Worm (Caenorhabditis elegans) whole organism, L4 larva: Measurements from ENCODE around the gene Y44A6D.7.
A peak's percentile ranks its signal among the peaks of the same experiment; 100 is the strongest.

Experiments used
- D1046.2 ChIP-seq: fragments of 200-800 bp; sonication (Bioruptor generic); IDR thresholded peaks from 2 replicates; pipeline ENCODE4 v1.3.6; 2022; ENCODE audit warnings: missing genetic modification characterization, missing compliant biosample characterization
- F10B5.3 ChIP-seq: sonication (generic microtip); optimal IDR thresholded peaks from 2 replicates; lab custom pipeline; 2016; ENCODE audit warnings: mild to moderate bottlenecking, missing genetic modification characterization, missing compliant biosample characterization
- F44E2.7 ChIP-seq: fragments of 200-800 bp; sonication (Bioruptor generic); IDR thresholded peaks from 2 replicates; pipeline ENCODE4 v2.1.2; 2022; ENCODE audit warnings: missing genetic modification characterization, missing compliant biosample characterization
- Y5F2A.4 ChIP-seq: fragments of 200-800 bp; sonication (Bioruptor generic); optimal IDR thresholded peaks from 2 replicates; lab custom pipeline; 2018; ENCODE audit warnings: mild to moderate bottlenecking, missing genetic modification characterization, missing compliant biosample characterization
- aha-1 ChIP-seq: fragments of 150-350 bp; peaks from one replicate; lab custom pipeline; 2014; ENCODE audit warnings: missing biosample characterization, missing genetic modification characterization
- arid-1 ChIP-seq: fragments of 200-800 bp; sonication (Bioruptor generic); conservative IDR thresholded peaks from 2 replicates; pipeline ENCODE4 v1.3.6; 2022; ENCODE audit warnings: missing genetic modification reagents, missing genetic modification characterization, missing compliant biosample characterization
- ceh-20 ChIP-seq: fragments of 200-800 bp; sonication (Bioruptor generic); IDR thresholded peaks from 2 replicates; pipeline ENCODE4 v1.3.6; 2022; ENCODE audit warnings: missing genetic modification reagents, missing genetic modification characterization, missing compliant biosample characterization
- ceh-28 ChIP-seq: fragments of 150-350 bp; optimal IDR thresholded peaks from 2 replicates; lab custom pipeline; 2014; ENCODE audit warnings: missing biosample characterization, missing genetic modification reagents, missing genetic modification characterization
- ceh-32 ChIP-seq: sonication (generic microtip); optimal IDR thresholded peaks from 2 replicates; lab custom pipeline; 2016; ENCODE audit warnings: mild to moderate bottlenecking, missing genetic modification characterization, missing compliant biosample characterization; ENCODE audit not compliant: poor library complexity
- ceh-44 ChIP-seq: fragments of 200-800 bp; sonication (Bioruptor generic); IDR thresholded peaks from 2 replicates; pipeline ENCODE4 v1.3.6; 2022; ENCODE audit warnings: missing genetic modification reagents, missing genetic modification characterization, missing compliant biosample characterization
- ceh-62 ChIP-seq: sonication (generic microtip); optimal IDR thresholded peaks from 2 replicates; lab custom pipeline; 2017; ENCODE audit warnings: missing biosample characterization, missing genetic modification characterization
- ctbp-1 ChIP-seq: fragments of 200-800 bp; sonication (Bioruptor generic); IDR thresholded peaks from 2 replicates; pipeline ENCODE4 v1.3.6; 2022; ENCODE audit warnings: missing genetic modification reagents, missing genetic modification characterization, missing compliant biosample characterization
- daf-19 ChIP-seq: fragments of 200-800 bp; sonication (Bioruptor generic); conservative IDR thresholded peaks from 2 replicates; pipeline ENCODE4 v1.3.6; 2022; ENCODE audit warnings: missing genetic modification characterization, missing compliant biosample characterization
- dmd-8 ChIP-seq: fragments of 200-800 bp; sonication (Bioruptor generic); IDR thresholded peaks from 2 replicates; pipeline ENCODE4 v1.3.6; 2022; ENCODE audit warnings: missing genetic modification characterization, missing compliant biosample characterization
- dpl-1 ChIP-seq: fragments of 150-350 bp; optimal IDR thresholded peaks from 2 replicates; lab custom pipeline; 2014; ENCODE audit warnings: missing biosample characterization, missing genetic modification reagents, missing genetic modification characterization
- egl-27 ChIP-seq: sonication (generic microtip); optimal IDR thresholded peaks from 3 replicates; lab custom pipeline; 2017; ENCODE audit warnings: missing biosample characterization, missing genetic modification reagents, missing genetic modification characterization
- gei-8 ChIP-seq: fragments of 200-800 bp; sonication (Bioruptor generic); optimal IDR thresholded peaks from 2 replicates; lab custom pipeline; 2018; ENCODE audit warnings: mild to moderate bottlenecking, missing genetic modification characterization, missing compliant biosample characterization
- hif-1 ChIP-seq, 2 experiments: sonication (generic microtip); optimal IDR thresholded peaks; 2 replicates each; lab custom pipeline; 2016 to 2017; ENCODE audit warnings: missing compliant biosample characterization in 2 of 2, missing genetic modification characterization in 2 of 2, missing genetic modification reagents in 2 of 2, missing genotype in 2 of 2, mild to moderate bottlenecking in 1 of 2
- hlh-30 ChIP-seq: sonication (generic microtip); optimal IDR thresholded peaks from 2 replicates; lab custom pipeline; 2017; ENCODE audit warnings: antibody characterized with exemption, mild to moderate bottlenecking, missing genetic modification characterization, missing compliant biosample characterization; ENCODE audit not compliant: insufficient read depth
- jun-1 ChIP-seq: fragments of 150-350 bp; optimal IDR thresholded peaks from 2 replicates; lab custom pipeline; 2014; ENCODE audit warnings: missing biosample characterization, missing genetic modification reagents, missing genetic modification characterization
- lin-15B ChIP-seq: fragments of 150-350 bp; sonication (generic microtip); optimal IDR thresholded peaks from 3 replicates; lab custom pipeline; 2014; ENCODE audit warnings: missing biosample characterization, missing genetic modification characterization
- lin-29 ChIP-seq: fragments of 200-800 bp; sonication (Bioruptor generic); IDR thresholded peaks from 2 replicates; pipeline ENCODE4 v1.3.6; 2022; ENCODE audit warnings: missing genetic modification reagents, missing genetic modification characterization, missing compliant biosample characterization
- lir-3 ChIP-seq: sonication (generic microtip); optimal IDR thresholded peaks from 2 replicates; lab custom pipeline; 2016; ENCODE audit warnings: mild to moderate bottlenecking, missing genetic modification characterization, missing compliant biosample characterization
- lsy-2 ChIP-seq, 2 experiments: fragments of 150-350 bp in 1 of 2; sonication (generic microtip) in 1 of 2; optimal IDR thresholded peaks; 2 replicates each; lab custom pipeline; 2014 to 2017; ENCODE audit warnings: missing biosample characterization in 2 of 2, missing genetic modification characterization in 2 of 2
- mdl-1 ChIP-seq, 2 experiments: fragments of 150-350 bp in 1 of 2; sonication (generic microtip) in 1 of 2; optimal IDR thresholded peaks; 2 replicates each; lab custom pipeline; 2014 to 2017; ENCODE audit warnings: missing biosample characterization in 2 of 2, missing genetic modification characterization in 2 of 2
- mdt-29 ChIP-seq: fragments of 200-800 bp; sonication (Bioruptor generic); IDR thresholded peaks from 2 replicates; pipeline ENCODE4 v1.3.6; 2022; ENCODE audit warnings: missing genetic modification reagents, missing genetic modification characterization, missing compliant biosample characterization
- mep-1 ChIP-seq: fragments of 150-350 bp; sonication (generic microtip); optimal IDR thresholded peaks from 3 replicates; lab custom pipeline; 2014; ENCODE audit warnings: missing biosample characterization, missing genetic modification characterization
- mes-2 ChIP-seq: sonication (generic microtip); optimal IDR thresholded peaks from 2 replicates; lab custom pipeline; 2016; ENCODE audit warnings: missing genotype, mild to moderate bottlenecking, missing genetic modification characterization, missing compliant biosample characterization; ENCODE audit not compliant: poor library complexity, severe bottlenecking
- mxl-2 ChIP-seq: fragments of 200-800 bp; sonication (Bioruptor generic); conservative IDR thresholded peaks from 2 replicates; pipeline ENCODE4 v1.3.6; 2022; ENCODE audit warnings: missing genetic modification reagents, missing genetic modification characterization, missing compliant biosample characterization
- nhr-10 ChIP-seq: fragments of 150-350 bp; optimal IDR thresholded peaks from 2 replicates; lab custom pipeline; 2014; ENCODE audit warnings: missing biosample characterization, missing genetic modification characterization
- nhr-102 ChIP-seq: sonication (generic microtip); optimal IDR thresholded peaks from 2 replicates; lab custom pipeline; 2016; ENCODE audit warnings: mild to moderate bottlenecking, missing genetic modification characterization, moderate library complexity, missing compliant biosample characterization
- nhr-11 ChIP-seq: fragments of 150-350 bp; optimal IDR thresholded peaks from 2 replicates; lab custom pipeline; 2014; ENCODE audit warnings: missing biosample characterization, missing genetic modification characterization
- nhr-111 ChIP-seq: fragments of 200-800 bp; sonication (Bioruptor generic); optimal IDR thresholded peaks from 2 replicates; lab custom pipeline; 2018; ENCODE audit warnings: mild to moderate bottlenecking, missing genetic modification characterization, missing compliant biosample characterization
- nhr-25 ChIP-seq: sonication (generic microtip); optimal IDR thresholded peaks from 2 replicates; lab custom pipeline; 2017; ENCODE audit warnings: missing genetic modification characterization, mild to moderate bottlenecking, missing compliant biosample characterization, antibody characterized with exemption, moderate library complexity, borderline replicate concordance; ENCODE audit not compliant: insufficient read depth
- nhr-41 ChIP-seq: fragments of 200-800 bp; sonication (Bioruptor generic); IDR thresholded peaks from 2 replicates; pipeline ENCODE4 v1.3.6; 2022; ENCODE audit warnings: missing genetic modification reagents, missing genetic modification characterization, missing compliant biosample characterization
- nhr-42 ChIP-seq: fragments of 200-800 bp; sonication (Bioruptor generic); IDR thresholded peaks from 2 replicates; pipeline ENCODE4 v1.3.6; 2022; ENCODE audit warnings: missing genetic modification characterization, missing compliant biosample characterization
- nhr-48 ChIP-seq: sonication (generic microtip); optimal IDR thresholded peaks from 2 replicates; lab custom pipeline; 2016; ENCODE audit warnings: mild to moderate bottlenecking, missing genetic modification characterization, missing compliant biosample characterization
- pha-4 ChIP-seq, 2 experiments: fragments of 150-350 bp in 1 of 2; fragments of 200-800 bp in 1 of 2; sonication (Bioruptor generic) in 1 of 2; IDR thresholded peaks in 1 of 2; optimal IDR thresholded peaks in 1 of 2; 2 replicates each; pipeline versions ENCODE4 v1.3.6 to Lab custom; 2014 to 2022; ENCODE audit warnings: missing genetic modification characterization in 2 of 2, missing genetic modification reagents in 2 of 2, missing biosample characterization in 1 of 2, missing compliant biosample characterization in 1 of 2
- pqm-1 ChIP-seq: sonication (generic microtip); optimal IDR thresholded peaks from 2 replicates; lab custom pipeline; 2017; ENCODE audit warnings: missing biosample characterization, missing genetic modification characterization
- saeg-2 ChIP-seq: fragments of 200-800 bp; sonication (Bioruptor generic); IDR thresholded peaks from 2 replicates; pipeline ENCODE4 v1.3.6; 2022; ENCODE audit warnings: missing genetic modification reagents, missing genetic modification characterization, missing compliant biosample characterization
- sdz-12 ChIP-seq: fragments of 200-800 bp; sonication (Bioruptor generic); optimal IDR thresholded peaks from 2 replicates; lab custom pipeline; 2018; ENCODE audit warnings: mild to moderate bottlenecking, missing genetic modification characterization, missing compliant biosample characterization
- snpc-1.2 ChIP-seq: fragments of 200-800 bp; sonication (Bioruptor generic); IDR thresholded peaks from 2 replicates; pipeline ENCODE4 v1.3.6; 2022; ENCODE audit warnings: missing genetic modification reagents, missing genetic modification characterization, missing compliant biosample characterization
- spr-1 ChIP-seq: sonication (generic microtip); optimal IDR thresholded peaks from 2 replicates; lab custom pipeline; 2016; ENCODE audit warnings: mild to moderate bottlenecking, missing genetic modification characterization, missing compliant biosample characterization
- unc-39 ChIP-seq: sonication (generic microtip); optimal IDR thresholded peaks from 2 replicates; lab custom pipeline; 2017; ENCODE audit warnings: missing biosample characterization, missing genetic modification characterization
- vab-7 ChIP-seq: fragments of 200-800 bp; sonication (Bioruptor generic); IDR thresholded peaks from 2 replicates; pipeline ENCODE4 v1.3.6; 2022; ENCODE audit warnings: missing genetic modification reagents, missing genetic modification characterization, missing compliant biosample characterization
- zag-1 ChIP-seq: fragments of 150-350 bp; optimal IDR thresholded peaks from 2 replicates; lab custom pipeline; 2014; ENCODE audit warnings: missing biosample characterization, missing genetic modification characterization
- zfp-2 ChIP-seq: sonication (generic microtip); optimal IDR thresholded peaks from 2 replicates; lab custom pipeline; 2016; ENCODE audit warnings: mild to moderate bottlenecking, missing genetic modification characterization, missing compliant biosample characterization
- zip-11 ChIP-seq: fragments of 200-800 bp; sonication (Bioruptor generic); IDR thresholded peaks from 2 replicates; pipeline ENCODE4 v1.3.6; 2022; ENCODE audit warnings: missing genetic modification characterization, missing compliant biosample characterization
- ztf-11 ChIP-seq: fragments of 150-350 bp; optimal IDR thresholded peaks from 2 replicates; lab custom pipeline; 2014; ENCODE audit warnings: missing biosample characterization, missing genetic modification characterization

Y44A6D.7 gene

ce11 chrV:20778257-20778697 is 36.2 kb upstream of the Y44A6D.7 start (continued):
- TF ChIP-seq arid-1 (peak; percentile 83), lsy-2 (tag; optimal IDR thresholded peaks at IDR 0.05; lab: Kevin White, UChicago) (peak; percentile 90 to 93), F10B5.3 (peak; percentile 75), spr-1 (tag; lab: Kevin White, UChicago) (peak; percentile 89), lir-3 (tag; lab: Kevin White, UChicago) (no peak), nhr-10 (peak; percentile 77), saeg-2 (GFP tag; lab: Robert Waterston, UW) (peak; percentile 84), aha-1 (peak; percentile 100), gei-8 (GFP tag; lab: Kevin White, UChicago) (peak; percentile 73), zip-11 (no peak), nhr-48 (tag; lab: Kevin White, UChicago) (peak; percentile 97), nhr-111 (GFP tag; lab: Kevin White, UChicago) (no peak), zag-1 (tag; lab: Kevin White, UChicago) (peak; percentile 20), ceh-20 (peak; percentile 93; the same call in 1 of the 2 replicates), nhr-102 (tag; lab: Kevin White, UChicago) (peak; percentile 84), lin-29 (GFP tag; lab: Robert Waterston, UW) (peak; percentile 62), nhr-42 (GFP tag; lab: Robert Waterston, UW) (peak; percentile 76; the same call in 1 of the 2 replicates), ceh-32 (peak; percentile 69), ceh-28 (peak; percentile 6), pha-4 (GFP tag; IDR thresholded peaks at IDR 0.05; lab: Robert Waterston, UW) (peak; percentile 82), pha-4 (tag; optimal IDR thresholded peaks at IDR 0.05; lab: Kevin White, UChicago) (peak; percentile 100), ceh-44 (GFP tag; lab: Robert Waterston, UW) (no peak), nhr-25 (peak; percentile 92), mxl-2 (no peak), vab-7 (GFP tag; lab: Robert Waterston, UW) (peak; percentile 64; the same call in 1 of the 2 replicates), ctbp-1 (peak; percentile 96), mes-2 (tag; lab: Kevin White, UChicago) (peak; percentile 87), D1046.2 (GFP tag; lab: Robert Waterston, UW) (peak; percentile 26; the same call in 1 of the 2 replicates), lin-15B (tag; lab: Kevin White, UChicago) (no peak), nhr-11 (tag; lab: Kevin White, UChicago) (peak; percentile 96), snpc-1.2 (GFP tag; lab: Robert Waterston, UW) (0 out of 2 replicates have a peak, but pooled peaks have one; percentile 49), dmd-8 (GFP tag; lab: Robert Waterston, UW) (0 out of 2 replicates have a peak, but pooled peaks have one; percentile 14), pqm-1 (tag; lab: Kevin White, UChicago) (peak; percentile 33), ztf-11 (tag; lab: Kevin White, UChicago) (no peak), Y5F2A.4 (GFP tag; lab: Kevin White, UChicago) (peak; percentile 44), hlh-30 (tag; lab: Kevin White, UChicago) (peak; percentile 99), mdl-1 (tag; optimal IDR thresholded peaks at IDR 0.05; lab: Kevin White, UChicago) (peak; percentile 89 to 99), jun-1 (peak; percentile 90), unc-39 (tag; lab: Kevin White, UChicago) (no peak), ceh-62 (no peak), dpl-1 (GFP tag; lab: Kevin White, UChicago) (peak; percentile 70), mep-1 (tag; lab: Kevin White, UChicago) (peak; percentile 95), sdz-12 (GFP tag; lab: Kevin White, UChicago) (peak; percentile 79), F44E2.7 (GFP tag; lab: Robert Waterston, UW) (no peak), hif-1 (tag; optimal IDR thresholded peaks at IDR 0.05; lab: Kevin White, UChicago) (peak; percentile 83 to 97), nhr-41 (peak; percentile 72; the same call in 1 of the 2 replicates), zfp-2 (tag; lab: Kevin White, UChicago) (peak; percentile 59), daf-19 (peak; percentile 66; the same call in 1 of the 2 replicates), mdt-29 (0 out of 2 replicates have a peak, but pooled peaks have one; percentile 80), egl-27 (tag; lab: Kevin White, UChicago) (no peak)
